Worm (Caenorhabditis elegans) whole organism, L2 larva: ENCODE results near the gene K09C8.8.

Source experiments
- Y55F3AM.14 ChIP-seq: fragments of 200-800 bp; sonication (Bioruptor generic); optimal IDR thresholded peaks from 2 replicates; lab custom pipeline; 2018; ENCODE audit warnings: mild to moderate bottlenecking, missing genetic modification characterization, missing compliant biosample characterization
- ama-1 ChIP-seq: fragments of 150-350 bp; optimal IDR thresholded peaks from 2 replicates; lab custom pipeline; 2018; ENCODE audit warnings: inconsistent platforms
- ceh-82 ChIP-seq: fragments of 150-350 bp; optimal IDR thresholded peaks from 2 replicates; lab custom pipeline; 2014; ENCODE audit warnings: missing biosample characterization, missing genetic modification characterization
- lin-13 ChIP-seq: fragments of 150-350 bp; optimal IDR thresholded peaks from 2 replicates; lab custom pipeline; 2014; ENCODE audit warnings: missing biosample characterization, missing genetic modification reagents, missing genetic modification characterization
- lin-39 ChIP-seq: fragments of 150-350 bp; optimal IDR thresholded peaks from 2 replicates; lab custom pipeline; 2014; ENCODE audit warnings: missing biosample characterization, missing genetic modification reagents, missing genetic modification characterization
- lsy-2 ChIP-seq, 2 experiments: fragments of 150-350 bp in 1 of 2; sonication (generic microtip) in 1 of 2; optimal IDR thresholded peaks; 2 replicates each; lab custom pipeline; 2014 to 2017; ENCODE audit warnings: missing biosample characterization in 2 of 2, missing genetic modification characterization in 2 of 2
- mdl-1 ChIP-seq, 2 experiments: fragments of 150-350 bp in 1 of 2; sonication (generic microtip) in 1 of 2; optimal IDR thresholded peaks; 2 replicates each; lab custom pipeline; 2017; ENCODE audit warnings: missing biosample characterization in 2 of 2, missing genetic modification characterization in 2 of 2
- nhr-12 ChIP-seq: fragments of 150-350 bp; optimal IDR thresholded peaks from 2 replicates; lab custom pipeline; 2014; ENCODE audit warnings: missing biosample characterization, missing genetic modification characterization
- nhr-23 ChIP-seq: fragments of 150-350 bp; optimal IDR thresholded peaks from 2 replicates; lab custom pipeline; 2014; ENCODE audit warnings: missing biosample characterization, missing genetic modification reagents, missing genetic modification characterization
- snpc-4 ChIP-seq: fragments of 150-350 bp; optimal IDR thresholded peaks from 2 replicates; lab custom pipeline; 2014; ENCODE audit warnings: missing biosample characterization, missing genetic modification characterization
- unc-55 ChIP-seq: fragments of 150-350 bp; sonication (generic microtip); optimal IDR thresholded peaks from 3 replicates; lab custom pipeline; 2014; ENCODE audit warnings: missing biosample characterization, missing genetic modification reagents, missing genetic modification characterization
- unc-62 ChIP-seq: fragments of 150-350 bp; optimal IDR thresholded peaks from 2 replicates; lab custom pipeline; 2014; ENCODE audit warnings: missing biosample characterization, missing genetic modification reagents, missing genetic modification characterization
- ztf-11 ChIP-seq: sonication (generic microtip); optimal IDR thresholded peaks from 2 replicates; lab custom pipeline; 2017; ENCODE audit warnings: missing biosample characterization, missing genetic modification characterization

DNA sequence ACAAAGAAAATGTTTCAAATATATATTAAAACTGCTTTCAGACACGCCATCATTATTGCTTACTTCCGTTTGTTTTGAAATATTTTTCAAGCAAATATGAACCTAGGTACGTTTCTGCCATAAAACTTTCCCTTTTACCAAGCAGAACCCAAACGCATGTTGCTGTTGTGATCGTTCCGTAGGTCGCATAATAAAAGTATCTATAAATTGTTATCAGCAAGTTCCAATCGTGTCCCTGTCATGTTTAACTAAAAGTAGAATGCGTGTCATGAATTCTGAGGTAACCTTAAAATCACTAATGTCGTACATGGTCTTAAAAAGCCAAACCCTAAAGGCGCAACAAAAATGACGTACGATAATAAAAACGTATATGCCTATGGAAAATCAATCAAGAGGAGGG is 18.8 kb upstream of the K09C8.8 start:
- TF ChIP-seq nhr-23 (tag; lab: Kevin White, UChicago) (no peak), lsy-2 (tag; optimal IDR thresholded peaks at IDR 0.05; lab: Kevin White, UChicago) (no peak), lin-39 (tag; lab: Kevin White, UChicago) (no peak), unc-55 (GFP tag; lab: Kevin White, UChicago) (no peak), lin-13 (GFP tag; lab: Kevin White, UChicago) (no peak), snpc-4 (tag; lab: Kevin White, UChicago) (no peak), nhr-12 (no peak), ztf-11 (tag; lab: Kevin White, UChicago) (no peak), ceh-82 (tag; lab: Kevin White, UChicago) (no peak), unc-62 (no peak), Y55F3AM.14 (GFP tag; lab: Kevin White, UChicago) (no peak), mdl-1 (tag; optimal IDR thresholded peaks at IDR 0.05; lab: Kevin White, UChicago) (no peak), ama-1 (lab: Kevin White, UChicago) (no peak)
